Worm (Caenorhabditis elegans) whole organism, L1 larva: ENCODE results near the gene msp-53.
"Not testable (repeated sequence)": the region's sequence is repeated elsewhere in the genome, so short reads cannot be mapped to it uniquely, and the experiment has no call there.

Experiments used
- C04F5.9 ChIP-seq: sonication (generic microtip); optimal IDR thresholded peaks from 2 replicates; lab custom pipeline; 2016; ENCODE audit warnings: missing genetic modification characterization, missing compliant biosample characterization
- C16A3.4 ChIP-seq: fragments of 150-350 bp; optimal IDR thresholded peaks from 2 replicates; lab custom pipeline; 2014; ENCODE audit warnings: missing biosample characterization, missing genetic modification characterization
- C34B4.2 ChIP-seq: sonication (generic microtip); optimal IDR thresholded peaks from 2 replicates; lab custom pipeline; 2017; ENCODE audit warnings: mild to moderate bottlenecking, missing genetic modification characterization, missing compliant biosample characterization
- aha-1 ChIP-seq: fragments of 150-350 bp; optimal IDR thresholded peaks from 2 replicates; lab custom pipeline; 2014; ENCODE audit warnings: missing biosample characterization, missing genetic modification characterization
- alr-1 ChIP-seq: fragments of 200-800 bp; sonication (Bioruptor generic); optimal IDR thresholded peaks from 2 replicates; lab custom pipeline; 2018; ENCODE audit warnings: borderline replicate concordance, mild to moderate bottlenecking, missing genetic modification characterization, missing compliant biosample characterization
- aly-2 ChIP-seq: fragments of 150-350 bp; optimal IDR thresholded peaks from 2 replicates; lab custom pipeline; 2014; ENCODE audit warnings: missing biosample characterization, missing genetic modification characterization
- ama-1 ChIP-seq: fragments of 150-350 bp; optimal IDR thresholded peaks from 2 replicates; lab custom pipeline; 2014
- ceh-8 ChIP-seq: fragments of 200-800 bp; sonication (Bioruptor generic); optimal IDR thresholded peaks from 2 replicates; lab custom pipeline; 2018; ENCODE audit warnings: mild to moderate bottlenecking, missing genetic modification characterization, moderate library complexity, missing compliant biosample characterization
- ceh-82 ChIP-seq, 3 experiments: fragments of 150-350 bp in 1 of 3; sonication (generic microtip) in 2 of 3; optimal IDR thresholded peaks; 2 replicates each; lab custom pipeline; 2014 to 2017; ENCODE audit warnings: missing biosample characterization in 3 of 3, missing genetic modification characterization in 3 of 3
- ceh-90 ChIP-seq: sonication (generic microtip); optimal IDR thresholded peaks from 2 replicates; lab custom pipeline; 2016; ENCODE audit warnings: missing genetic modification characterization, missing compliant biosample characterization
- ces-1 ChIP-seq: fragments of 150-350 bp; optimal IDR thresholded peaks from 2 replicates; lab custom pipeline; 2014; ENCODE audit warnings: missing biosample characterization, missing genetic modification reagents, missing genetic modification characterization
- dpl-1 ChIP-seq, 3 experiments: fragments of 150-350 bp in 2 of 3; sonication (generic microtip) in 1 of 3; optimal IDR thresholded peaks; 2 replicates each; lab custom pipeline; 2014 to 2017; ENCODE audit warnings: missing biosample characterization in 3 of 3, missing genetic modification characterization in 3 of 3, missing genetic modification reagents in 3 of 3
- efl-1 ChIP-seq, 4 experiments: fragments of 150-350 bp; optimal IDR thresholded peaks in 3 of 4; peaks in 1 of 4; 1 replicate in 1 of 4; 2 replicates in 3 of 4; lab custom pipeline; 2014; ENCODE audit warnings: missing biosample characterization in 2 of 4, missing genetic modification characterization in 2 of 4, missing genetic modification reagents in 2 of 4
- efl-3 ChIP-seq: fragments of 200-800 bp; sonication (Bioruptor generic); optimal IDR thresholded peaks from 2 replicates; lab custom pipeline; 2018; ENCODE audit warnings: mild to moderate bottlenecking, missing genetic modification characterization, missing compliant biosample characterization
- egl-13 ChIP-seq: sonication (generic microtip); optimal IDR thresholded peaks from 2 replicates; lab custom pipeline; 2016; ENCODE audit warnings: missing genotype, missing genetic modification reagents, missing genetic modification characterization, missing compliant biosample characterization
- elt-3 ChIP-seq, 6 experiments: fragments of 150-350 bp in 1 of 6; sonication (generic microtip); optimal IDR thresholded peaks; 2 replicates each; lab custom pipeline; 2017 to 2018; ENCODE audit warnings: missing biosample characterization in 6 of 6, missing genetic modification characterization in 6 of 6, inconsistent platforms in 1 of 6
- fkh-4 ChIP-seq: sonication (generic microtip); optimal IDR thresholded peaks from 2 replicates; lab custom pipeline; 2016; ENCODE audit warnings: missing compliant biosample characterization, missing genetic modification characterization, borderline replicate concordance
- fos-1 ChIP-seq: fragments of 150-350 bp; optimal IDR thresholded peaks from 2 replicates; lab custom pipeline; 2014; ENCODE audit warnings: missing biosample characterization, missing genetic modification characterization
- grh-1 ChIP-seq: fragments of 200-800 bp; sonication (Bioruptor generic); IDR thresholded peaks from 2 replicates; pipeline ENCODE4 v1.3.6; 2022; ENCODE audit warnings: missing genetic modification reagents, missing genetic modification characterization, missing compliant biosample characterization
- hlh-17 ChIP-seq: fragments of 200-800 bp; sonication (Bioruptor generic); optimal IDR thresholded peaks from 2 replicates; lab custom pipeline; 2018; ENCODE audit warnings: missing genetic modification characterization, mild to moderate bottlenecking, missing compliant biosample characterization, moderate library complexity, borderline replicate concordance
- hlh-4 ChIP-seq: sonication (generic microtip); optimal IDR thresholded peaks from 2 replicates; lab custom pipeline; 2016; ENCODE audit warnings: mild to moderate bottlenecking, missing genetic modification characterization, missing compliant biosample characterization
- isw-1 ChIP-seq: fragments of 200-800 bp; sonication (Bioruptor generic); IDR thresholded peaks from 2 replicates; pipeline ENCODE4 v1.3.6; 2022; ENCODE audit warnings: missing genetic modification characterization, missing compliant biosample characterization
- jun-1 ChIP-seq: fragments of 150-350 bp; optimal IDR thresholded peaks from 2 replicates; lab custom pipeline; 2014; ENCODE audit warnings: missing biosample characterization, missing genetic modification reagents, missing genetic modification characterization
- lin-14 ChIP-seq: fragments of 200-800 bp; sonication (Bioruptor generic); optimal IDR thresholded peaks from 2 replicates; lab custom pipeline; 2018; ENCODE audit warnings: mild to moderate bottlenecking, missing genetic modification characterization, moderate library complexity, missing compliant biosample characterization
- lin-15B ChIP-seq: fragments of 150-350 bp; sonication (generic microtip); optimal IDR thresholded peaks from 3 replicates; lab custom pipeline; 2014; ENCODE audit warnings: missing biosample characterization, missing genetic modification characterization
- lin-35 ChIP-seq, 2 experiments: fragments of 150-350 bp; optimal IDR thresholded peaks; 2 replicates each; lab custom pipeline; 2014; ENCODE audit warnings: missing biosample characterization in 2 of 2, missing genetic modification characterization in 2 of 2, missing genetic modification reagents in 2 of 2
- lsy-2 ChIP-seq, 2 experiments: fragments of 150-350 bp; optimal IDR thresholded peaks; 2 replicates each; lab custom pipeline; 2014; ENCODE audit warnings: missing biosample characterization in 2 of 2, missing genetic modification characterization in 2 of 2
- mdl-1 ChIP-seq, 2 experiments: fragments of 150-350 bp; optimal IDR thresholded peaks; 2 replicates each; lab custom pipeline; 2014 to 2017; ENCODE audit warnings: missing biosample characterization in 2 of 2, missing genetic modification characterization in 2 of 2, inconsistent platforms in 1 of 2
- nhr-11 ChIP-seq: fragments of 150-350 bp; optimal IDR thresholded peaks from 2 replicates; lab custom pipeline; 2014; ENCODE audit warnings: missing biosample characterization, missing genetic modification characterization
- nhr-19 ChIP-seq: fragments of 200-800 bp; sonication (Bioruptor generic); conservative IDR thresholded peaks from 2 replicates; pipeline ENCODE4 v1.3.6; 2022; ENCODE audit warnings: missing genetic modification characterization, missing compliant biosample characterization
- nhr-20 ChIP-seq: sonication (generic microtip); optimal IDR thresholded peaks from 2 replicates; lab custom pipeline; 2016; ENCODE audit warnings: mild to moderate bottlenecking, missing genetic modification characterization, missing compliant biosample characterization
- nhr-47 ChIP-seq: sonication (generic microtip); optimal IDR thresholded peaks from 2 replicates; lab custom pipeline; 2016; ENCODE audit warnings: mild to moderate bottlenecking, missing genetic modification characterization, moderate library complexity, missing compliant biosample characterization
- nhr-71 ChIP-seq: sonication (generic microtip); optimal IDR thresholded peaks from 2 replicates; lab custom pipeline; 2016; ENCODE audit warnings: mild to moderate bottlenecking, missing genetic modification characterization, moderate library complexity, missing compliant biosample characterization
- nhr-85 ChIP-seq: sonication (generic microtip); peaks from one replicate; lab custom pipeline; 2016; ENCODE audit warnings: missing genetic modification characterization, inconsistent platforms, missing compliant biosample characterization
- nhr-90 ChIP-seq: sonication (generic microtip); optimal IDR thresholded peaks from 2 replicates; lab custom pipeline; 2016; ENCODE audit warnings: mild to moderate bottlenecking, missing genetic modification characterization, missing compliant biosample characterization; ENCODE audit not compliant: poor library complexity
- pax-3 ChIP-seq: fragments of 200-800 bp; sonication (Bioruptor generic); optimal IDR thresholded peaks from 2 replicates; lab custom pipeline; 2018; ENCODE audit warnings: mild to moderate bottlenecking, missing genetic modification characterization, moderate library complexity, missing compliant biosample characterization
- pqm-1 ChIP-seq: sonication (generic microtip); optimal IDR thresholded peaks from 3 replicates; lab custom pipeline; 2017; ENCODE audit warnings: missing biosample characterization, missing genetic modification characterization
- rnt-1 ChIP-seq: sonication (generic microtip); optimal IDR thresholded peaks from 2 replicates; lab custom pipeline; 2016; ENCODE audit warnings: mild to moderate bottlenecking, missing genetic modification characterization, moderate library complexity, missing compliant biosample characterization
- skn-1 ChIP-seq: fragments of 150-350 bp; optimal IDR thresholded peaks from 2 replicates; lab custom pipeline; 2014; ENCODE audit warnings: missing biosample characterization, missing genetic modification characterization
- snpc-4 ChIP-seq: fragments of 150-350 bp; optimal IDR thresholded peaks from 2 replicates; lab custom pipeline; 2014; ENCODE audit warnings: missing biosample characterization, missing genetic modification characterization
- snu-23 ChIP-seq: sonication (generic microtip); optimal IDR thresholded peaks from 2 replicates; lab custom pipeline; 2016; ENCODE audit warnings: missing genetic modification characterization, missing compliant biosample characterization
- sptf-1 ChIP-seq: fragments of 150-350 bp; optimal IDR thresholded peaks from 2 replicates; lab custom pipeline; 2014; ENCODE audit warnings: missing biosample characterization, missing genetic modification characterization
- swsn-7 ChIP-seq: sonication (generic microtip); optimal IDR thresholded peaks from 2 replicates; lab custom pipeline; 2016; ENCODE audit warnings: missing genetic modification characterization, missing compliant biosample characterization
- xbp-1 ChIP-seq: sonication (generic microtip); optimal IDR thresholded peaks from 2 replicates; lab custom pipeline; 2016; ENCODE audit warnings: missing genetic modification characterization, missing compliant biosample characterization
- zag-1 ChIP-seq: fragments of 150-350 bp; optimal IDR thresholded peaks from 2 replicates; lab custom pipeline; 2014; ENCODE audit warnings: missing biosample characterization, missing genetic modification characterization

The msp-53 gene

DNA sequence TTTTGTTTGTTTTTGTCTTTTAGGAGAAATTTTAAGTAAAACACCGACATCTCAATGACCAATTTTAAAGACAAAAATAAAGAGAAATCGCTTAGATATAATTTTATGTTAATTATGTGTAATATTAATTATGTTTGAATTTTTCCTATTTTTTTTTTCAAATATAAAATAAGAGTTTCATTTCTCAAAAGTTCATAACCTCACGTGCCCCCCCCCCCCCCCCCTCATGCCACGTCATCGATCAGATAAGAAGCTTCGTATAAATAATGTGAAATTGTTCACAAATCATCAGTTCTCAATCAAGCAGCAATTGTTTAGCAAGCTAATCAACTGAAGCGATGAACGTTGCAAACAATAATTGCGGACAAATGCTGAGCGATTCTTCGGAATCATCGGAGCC lies 5.7 kb upstream of the msp-53 start, which contains the start of gene C02B10.6:
Gene C02B10.6 (plus strand): TSS at position 301 of the 400 bp plus-strand sequence.
- not testable (repeated sequence) for TF ChIP-seq lin-15B; snpc-4 (tag; lab: Kevin White, UChicago); C34B4.2 (tag; lab: Kevin White, UChicago)

DNA sequence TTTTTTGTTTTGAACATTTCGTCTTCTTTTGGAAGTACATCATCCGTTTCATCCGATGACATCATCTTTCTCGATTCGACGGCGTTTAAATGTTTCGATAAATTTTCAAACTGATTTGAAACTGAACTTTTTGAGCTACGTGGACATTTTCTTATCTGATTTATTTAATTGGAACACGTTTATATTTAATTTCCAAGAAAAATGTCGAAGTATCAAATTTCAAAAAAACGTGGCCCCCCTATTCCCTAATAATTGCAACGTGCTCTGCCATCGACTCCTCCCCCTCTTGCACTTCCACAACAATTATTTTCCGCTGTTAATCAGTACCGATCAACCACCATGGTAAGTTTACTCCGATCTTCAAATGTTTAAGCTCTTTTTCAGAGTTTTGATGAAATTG lies 3.7 kb upstream of the msp-53 start, which contains the start of the genes R13H9.6 and rmd-6:
Gene R13H9.6 (minus strand): TSS at position 101 of the 400 bp plus-strand sequence.
Gene rmd-6 (plus strand): TSS at position 305 of the 400 bp plus-strand sequence.
- not testable (repeated sequence) for TF ChIP-seq C16A3.4 (tag; lab: Kevin White, UChicago); sptf-1; swsn-7
- TF ChIP-seq, all 84 proteins: peak for 0; not testable (repeated sequence) for 84

DNA sequence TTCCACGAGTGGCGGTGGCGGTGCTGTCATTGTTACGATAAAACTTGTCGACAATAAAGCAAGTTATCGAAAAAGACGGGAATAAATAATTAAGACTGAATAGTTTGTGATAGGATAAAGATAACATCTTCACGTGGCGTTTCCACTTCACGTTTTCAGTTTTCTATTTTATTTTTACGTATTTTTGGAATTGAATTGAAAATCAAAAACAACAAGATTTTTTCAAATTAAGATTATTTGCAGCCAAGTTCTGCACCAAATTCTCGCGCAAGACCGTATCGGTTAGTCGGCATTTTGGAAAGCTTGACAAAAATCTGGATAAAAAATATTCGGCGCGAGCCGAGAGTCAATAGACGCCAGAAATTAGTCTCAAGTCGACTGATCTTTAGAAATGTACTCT lies 2.0 kb upstream of the msp-53 start, which contains the start of gene ttbk-2.2:
Gene ttbk-2.2 (minus strand): TSS at position 101 of the 400 bp plus-strand sequence.
- TF ChIP-seq efl-3; ceh-82 (tag; optimal IDR thresholded peaks at IDR 0.05; lab: Kevin White, UChicago); hlh-17 (GFP tag; lab: Kevin White, UChicago): not testable (repeated sequence)

DNA sequence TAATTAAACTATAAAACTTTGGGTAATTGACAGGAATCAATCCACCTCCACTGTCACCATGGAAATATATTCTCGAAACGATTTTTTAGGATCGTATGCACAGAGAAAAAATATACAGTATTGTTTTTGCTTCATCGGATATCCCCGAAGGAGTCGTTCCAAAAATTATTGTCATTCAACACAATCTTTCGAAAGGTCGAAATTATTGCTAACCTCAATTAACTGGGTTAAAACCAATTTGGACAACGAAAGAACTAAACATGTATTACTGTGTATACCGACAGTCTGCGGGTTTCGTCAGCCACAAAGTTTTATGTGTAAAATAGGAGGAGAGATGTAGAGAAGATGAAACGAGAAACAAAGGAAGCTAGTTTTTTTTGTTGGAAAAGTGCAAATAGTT lies 1.6 kb downstream of the msp-53 start:
- TF ChIP-seq skn-1 (no peak), nhr-71 (peak; percentile 43), pqm-1 (no peak), snu-23 (GFP tag; lab: Kevin White, UChicago) (no peak), ceh-90 (tag; lab: Kevin White, UChicago) (no peak), grh-1 (GFP tag; lab: Robert Waterston, UW) (0 out of 2 replicates have a peak, but pooled peaks have one; percentile 34), nhr-20 (tag; lab: Kevin White, UChicago) (peak; percentile 60), egl-13 (tag; lab: Kevin White, UChicago) (no peak), alr-1 (tag; lab: Kevin White, UChicago) (no peak), xbp-1 (tag; lab: Kevin White, UChicago) (peak; percentile 5), lin-15B (no peak), jun-1 (tag; lab: Kevin White, UChicago) (no peak), nhr-47 (tag; lab: Kevin White, UChicago) (peak; percentile 52), lsy-2 (tag; optimal IDR thresholded peaks at IDR 0.05; lab: Kevin White, UChicago) (no peak), fkh-4 (tag; lab: Kevin White, UChicago) (no peak), dpl-1 (GFP tag; optimal IDR thresholded peaks at IDR 0.05; lab: Kevin White, UChicago) (no peak), swsn-7 (peak; percentile 15), lin-14 (GFP tag; lab: Kevin White, UChicago) (peak; percentile 64), C04F5.9 (no peak), rnt-1 (tag; lab: Kevin White, UChicago) (peak; percentile 16), nhr-85 (peak; percentile 75), pax-3 (tag; lab: Kevin White, UChicago) (no peak), hlh-4 (tag; lab: Kevin White, UChicago) (no peak), ces-1 (GFP tag; lab: Kevin White, UChicago) (no peak), nhr-90 (peak; percentile 70), aha-1 (tag; lab: Kevin White, UChicago) (no peak), elt-3 (tag; optimal IDR thresholded peaks at IDR 0.05; lab: Kevin White, UChicago) (peak in 1 of 6 experiments; percentile 5), mdl-1 (tag; optimal IDR thresholded peaks at IDR 0.05; lab: Kevin White, UChicago) (no peak), nhr-19 (GFP tag; lab: Robert Waterston, UW) (peak; percentile 66), zag-1 (tag; lab: Kevin White, UChicago) (no peak), lin-35 (GFP tag; optimal IDR thresholded peaks at IDR 0.05; lab: Kevin White, UChicago) (peak in 1 of 2 experiments; percentile 4), nhr-11 (tag; lab: Kevin White, UChicago) (no peak), isw-1 (GFP tag; lab: Robert Waterston, UW) (no peak), aly-2 (peak; percentile 35), ceh-8 (no peak), sptf-1 (no peak), ama-1 (no peak), snpc-4 (tag; lab: Kevin White, UChicago) (peak; percentile 96), fos-1 (tag; lab: Kevin White, UChicago) (peak; percentile 18), efl-1 (optimal IDR thresholded peaks at IDR 0.05; lab: Kevin White, UChicago) (peak in 1 of 2 experiments; percentile 12), efl-1 (GFP tag; optimal IDR thresholded peaks at IDR 0.05 in 1 of 2; lab: Kevin White, UChicago) (no peak)
